Worm (Caenorhabditis elegans) whole organism, L3 larva: ENCODE data around the gene F53F4.11.

ENCODE experiments used
- daf-12 ChIP-seq: fragments of 150-350 bp; optimal IDR thresholded peaks from 2 replicates; lab custom pipeline; 2014; ENCODE audit warnings: missing biosample characterization, missing genetic modification reagents, missing genetic modification characterization
- hmg-11 ChIP-seq: sonication (generic microtip); optimal IDR thresholded peaks from 2 replicates; lab custom pipeline; 2016; ENCODE audit warnings: missing genetic modification characterization, missing compliant biosample characterization
- mml-1 ChIP-seq: fragments of 150-350 bp; sonication (generic microtip); optimal IDR thresholded peaks from 3 replicates; lab custom pipeline; 2014; ENCODE audit warnings: missing biosample characterization, missing genetic modification characterization
- nhr-12 ChIP-seq: fragments of 150-350 bp; optimal IDR thresholded peaks from 2 replicates; lab custom pipeline; 2014; ENCODE audit warnings: missing biosample characterization, missing genetic modification characterization

DNA sequence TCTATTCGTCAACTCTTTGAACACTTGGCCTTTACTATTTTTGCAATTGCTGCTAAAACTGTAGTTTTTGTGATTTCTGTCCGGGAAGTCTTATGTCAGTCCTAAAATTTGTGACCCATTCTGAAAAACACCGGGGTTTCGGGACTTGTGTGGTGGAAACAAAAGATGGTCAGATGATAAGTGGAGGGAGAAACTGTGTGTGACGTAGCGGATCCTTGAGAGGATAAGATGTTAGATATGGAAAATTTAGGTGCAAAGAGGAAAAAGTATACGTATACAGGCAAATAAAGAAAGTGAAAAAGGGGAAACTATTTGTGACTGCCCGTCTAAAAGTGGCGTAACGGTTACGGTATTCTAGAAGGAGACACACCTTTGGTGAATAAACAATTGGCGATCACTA is 12.1 kb upstream of the F53F4.11 start:
- TF ChIP-seq nhr-12 (tag; lab: Kevin White, UChicago) (no peak), hmg-11 (no peak), daf-12 (tag; lab: Kevin White, UChicago) (no peak), mml-1 (tag; lab: Kevin White, UChicago) (no peak)
